Worm (Caenorhabditis elegans) whole organism, L1 larva: ENCODE data around the gene ctsa-3.1.
A peak's percentile ranks its signal among the peaks of the same experiment; 100 is the strongest.

Source experiments
- C16A3.4 ChIP-seq: fragments of 150-350 bp; optimal IDR thresholded peaks from 2 replicates; lab custom pipeline; 2014; ENCODE audit warnings: missing biosample characterization, missing genetic modification characterization
- F16B12.6 ChIP-seq: fragments of 150-350 bp; optimal IDR thresholded peaks from 2 replicates; lab custom pipeline; 2014; ENCODE audit warnings: missing biosample characterization, missing genetic modification characterization
- aha-1 ChIP-seq: fragments of 150-350 bp; optimal IDR thresholded peaks from 2 replicates; lab custom pipeline; 2014; ENCODE audit warnings: missing biosample characterization, missing genetic modification characterization
- alr-1 ChIP-seq: fragments of 200-800 bp; sonication (Bioruptor generic); optimal IDR thresholded peaks from 2 replicates; lab custom pipeline; 2018; ENCODE audit warnings: borderline replicate concordance, mild to moderate bottlenecking, missing genetic modification characterization, missing compliant biosample characterization
- aly-2 ChIP-seq: fragments of 150-350 bp; optimal IDR thresholded peaks from 2 replicates; lab custom pipeline; 2014; ENCODE audit warnings: missing biosample characterization, missing genetic modification characterization
- blmp-1 ChIP-seq: fragments of 150-350 bp; optimal IDR thresholded peaks from 2 replicates; lab custom pipeline; 2014; ENCODE audit warnings: missing biosample characterization, missing genetic modification characterization
- ceh-63 ChIP-seq: fragments of 200-800 bp; sonication (Bioruptor generic); optimal IDR thresholded peaks from 2 replicates; lab custom pipeline; 2018; ENCODE audit warnings: mild to moderate bottlenecking, missing genetic modification characterization, missing compliant biosample characterization
- ceh-8 ChIP-seq: fragments of 200-800 bp; sonication (Bioruptor generic); optimal IDR thresholded peaks from 2 replicates; lab custom pipeline; 2018; ENCODE audit warnings: mild to moderate bottlenecking, missing genetic modification characterization, moderate library complexity, missing compliant biosample characterization
- ceh-82 ChIP-seq, 3 experiments: fragments of 150-350 bp in 1 of 3; sonication (generic microtip) in 2 of 3; optimal IDR thresholded peaks; 2 replicates each; lab custom pipeline; 2014 to 2017; ENCODE audit warnings: missing biosample characterization in 3 of 3, missing genetic modification characterization in 3 of 3
- ceh-88 ChIP-seq: fragments of 200-800 bp; sonication (Bioruptor generic); IDR thresholded peaks from 2 replicates; pipeline ENCODE4 v1.3.6; 2022; ENCODE audit warnings: missing genetic modification characterization, missing compliant biosample characterization
- ceh-90 ChIP-seq: sonication (generic microtip); optimal IDR thresholded peaks from 2 replicates; lab custom pipeline; 2016; ENCODE audit warnings: missing genetic modification characterization, missing compliant biosample characterization
- ces-1 ChIP-seq: fragments of 150-350 bp; optimal IDR thresholded peaks from 2 replicates; lab custom pipeline; 2014; ENCODE audit warnings: missing biosample characterization, missing genetic modification reagents, missing genetic modification characterization
- efl-1 ChIP-seq, 4 experiments: fragments of 150-350 bp; optimal IDR thresholded peaks in 3 of 4; peaks in 1 of 4; 1 replicate in 1 of 4; 2 replicates in 3 of 4; lab custom pipeline; 2014; ENCODE audit warnings: missing biosample characterization in 2 of 4, missing genetic modification characterization in 2 of 4, missing genetic modification reagents in 2 of 4
- egl-27 ChIP-seq, 2 experiments: fragments of 150-350 bp in 1 of 2; sonication (generic microtip); optimal IDR thresholded peaks; 3 replicates each; lab custom pipeline; 2017 to 2018; ENCODE audit warnings: missing biosample characterization in 2 of 2, missing genetic modification characterization in 2 of 2, missing genetic modification reagents in 2 of 2
- elt-2 ChIP-seq: sonication (generic microtip); optimal IDR thresholded peaks from 2 replicates; lab custom pipeline; 2016; ENCODE audit warnings: missing genetic modification characterization, mild to moderate bottlenecking, inconsistent platforms, missing compliant biosample characterization, missing genetic modification reagents
- elt-3 ChIP-seq, 6 experiments: fragments of 150-350 bp in 1 of 6; sonication (generic microtip); optimal IDR thresholded peaks; 2 replicates each; lab custom pipeline; 2017 to 2018; ENCODE audit warnings: missing biosample characterization in 6 of 6, missing genetic modification characterization in 6 of 6, inconsistent platforms in 1 of 6
- ets-5 ChIP-seq: fragments of 200-800 bp; sonication (Bioruptor generic); IDR thresholded peaks from 2 replicates; pipeline ENCODE4 v1.3.6; 2022; ENCODE audit warnings: missing genetic modification characterization, missing compliant biosample characterization
- fkh-4 ChIP-seq: sonication (generic microtip); optimal IDR thresholded peaks from 2 replicates; lab custom pipeline; 2016; ENCODE audit warnings: missing compliant biosample characterization, missing genetic modification characterization, borderline replicate concordance
- fos-1 ChIP-seq: fragments of 150-350 bp; optimal IDR thresholded peaks from 2 replicates; lab custom pipeline; 2014; ENCODE audit warnings: missing biosample characterization, missing genetic modification characterization
- grh-1 ChIP-seq: fragments of 200-800 bp; sonication (Bioruptor generic); IDR thresholded peaks from 2 replicates; pipeline ENCODE4 v1.3.6; 2022; ENCODE audit warnings: missing genetic modification reagents, missing genetic modification characterization, missing compliant biosample characterization
- hlh-17 ChIP-seq: fragments of 200-800 bp; sonication (Bioruptor generic); optimal IDR thresholded peaks from 2 replicates; lab custom pipeline; 2018; ENCODE audit warnings: missing genetic modification characterization, mild to moderate bottlenecking, missing compliant biosample characterization, moderate library complexity, borderline replicate concordance
- hpl-2 ChIP-seq: fragments of 150-350 bp; optimal IDR thresholded peaks from 2 replicates; lab custom pipeline; 2014; ENCODE audit warnings: missing biosample characterization, missing genetic modification reagents, missing genetic modification characterization
- isw-1 ChIP-seq: fragments of 200-800 bp; sonication (Bioruptor generic); IDR thresholded peaks from 2 replicates; pipeline ENCODE4 v1.3.6; 2022; ENCODE audit warnings: missing genetic modification characterization, missing compliant biosample characterization
- lin-35 ChIP-seq, 2 experiments: fragments of 150-350 bp; optimal IDR thresholded peaks; 2 replicates each; lab custom pipeline; 2014; ENCODE audit warnings: missing biosample characterization in 2 of 2, missing genetic modification characterization in 2 of 2, missing genetic modification reagents in 2 of 2
- lir-3 ChIP-seq: sonication (generic microtip); optimal IDR thresholded peaks from 2 replicates; lab custom pipeline; 2016; ENCODE audit warnings: mild to moderate bottlenecking, missing genetic modification characterization, moderate library complexity, missing compliant biosample characterization; ENCODE audit not compliant: poor library complexity
- mab-9 ChIP-seq: fragments of 200-800 bp; sonication (Bioruptor generic); IDR thresholded peaks from 2 replicates; pipeline ENCODE4 v1.3.6; 2022; ENCODE audit warnings: missing genetic modification reagents, missing genetic modification characterization, missing compliant biosample characterization
- mdl-1 ChIP-seq, 2 experiments: fragments of 150-350 bp; optimal IDR thresholded peaks; 2 replicates each; lab custom pipeline; 2014 to 2017; ENCODE audit warnings: missing biosample characterization in 2 of 2, missing genetic modification characterization in 2 of 2, inconsistent platforms in 1 of 2
- mef-2 ChIP-seq: fragments of 150-350 bp; optimal IDR thresholded peaks from 2 replicates; lab custom pipeline; 2014; ENCODE audit warnings: missing biosample characterization, missing genetic modification characterization
- nhr-19 ChIP-seq: fragments of 200-800 bp; sonication (Bioruptor generic); conservative IDR thresholded peaks from 2 replicates; pipeline ENCODE4 v1.3.6; 2022; ENCODE audit warnings: missing genetic modification characterization, missing compliant biosample characterization
- nhr-20 ChIP-seq: sonication (generic microtip); optimal IDR thresholded peaks from 2 replicates; lab custom pipeline; 2016; ENCODE audit warnings: mild to moderate bottlenecking, missing genetic modification characterization, missing compliant biosample characterization
- nhr-28 ChIP-seq: fragments of 150-350 bp; optimal IDR thresholded peaks from 2 replicates; lab custom pipeline; 2014; ENCODE audit warnings: missing biosample characterization, missing genetic modification characterization
- nhr-47 ChIP-seq: sonication (generic microtip); optimal IDR thresholded peaks from 2 replicates; lab custom pipeline; 2016; ENCODE audit warnings: mild to moderate bottlenecking, missing genetic modification characterization, moderate library complexity, missing compliant biosample characterization
- nhr-71 ChIP-seq: sonication (generic microtip); optimal IDR thresholded peaks from 2 replicates; lab custom pipeline; 2016; ENCODE audit warnings: mild to moderate bottlenecking, missing genetic modification characterization, moderate library complexity, missing compliant biosample characterization
- nhr-77 ChIP-seq: fragments of 150-350 bp; optimal IDR thresholded peaks from 2 replicates; lab custom pipeline; 2014; ENCODE audit warnings: missing biosample characterization, missing genetic modification characterization
- nhr-84 ChIP-seq: sonication (generic microtip); optimal IDR thresholded peaks from 2 replicates; lab custom pipeline; 2017; ENCODE audit warnings: missing biosample characterization, missing genetic modification characterization
- pax-3 ChIP-seq: fragments of 200-800 bp; sonication (Bioruptor generic); optimal IDR thresholded peaks from 2 replicates; lab custom pipeline; 2018; ENCODE audit warnings: mild to moderate bottlenecking, missing genetic modification characterization, moderate library complexity, missing compliant biosample characterization
- rnt-1 ChIP-seq: sonication (generic microtip); optimal IDR thresholded peaks from 2 replicates; lab custom pipeline; 2016; ENCODE audit warnings: mild to moderate bottlenecking, missing genetic modification characterization, moderate library complexity, missing compliant biosample characterization
- sptf-1 ChIP-seq: fragments of 150-350 bp; optimal IDR thresholded peaks from 2 replicates; lab custom pipeline; 2014; ENCODE audit warnings: missing biosample characterization, missing genetic modification characterization
- sup-37 ChIP-seq: fragments of 200-800 bp; sonication (Bioruptor generic); optimal IDR thresholded peaks from 2 replicates; lab custom pipeline; 2018; ENCODE audit warnings: mild to moderate bottlenecking, missing genetic modification characterization, missing compliant biosample characterization
- swsn-7 ChIP-seq: sonication (generic microtip); optimal IDR thresholded peaks from 2 replicates; lab custom pipeline; 2016; ENCODE audit warnings: missing genetic modification characterization, missing compliant biosample characterization
- unc-62 ChIP-seq: fragments of 150-350 bp; optimal IDR thresholded peaks from 2 replicates; lab custom pipeline; 2014; ENCODE audit warnings: missing biosample characterization, missing genetic modification reagents, missing genetic modification characterization
- unc-98 ChIP-seq: fragments of 200-800 bp; sonication (Bioruptor generic); IDR thresholded peaks from 2 replicates; pipeline ENCODE4 v1.3.6; 2022; ENCODE audit warnings: missing genetic modification characterization, missing compliant biosample characterization
- vab-15 ChIP-seq: sonication (generic microtip); optimal IDR thresholded peaks from 2 replicates; lab custom pipeline; 2017; ENCODE audit warnings: missing genotype, mild to moderate bottlenecking, missing genetic modification characterization, missing compliant biosample characterization
- zag-1 ChIP-seq: fragments of 150-350 bp; optimal IDR thresholded peaks from 2 replicates; lab custom pipeline; 2014; ENCODE audit warnings: missing biosample characterization, missing genetic modification characterization
- zip-4 ChIP-seq: fragments of 200-800 bp; sonication (Bioruptor generic); optimal IDR thresholded peaks from 2 replicates; lab custom pipeline; 2018; ENCODE audit warnings: mild to moderate bottlenecking, missing genetic modification characterization, moderate library complexity, missing compliant biosample characterization
- ztf-11 ChIP-seq, 2 experiments: sonication (generic microtip); optimal IDR thresholded peaks; 2 replicates each; lab custom pipeline; 2016 to 2017; ENCODE audit warnings: missing genetic modification characterization in 2 of 2, missing biosample characterization in 1 of 2, missing compliant biosample characterization in 1 of 2
- ztf-4 ChIP-seq: fragments of 150-350 bp; optimal IDR thresholded peaks from 2 replicates; lab custom pipeline; 2014; ENCODE audit warnings: missing biosample characterization, missing genetic modification characterization

The ctsa-3.1 gene

DNA sequence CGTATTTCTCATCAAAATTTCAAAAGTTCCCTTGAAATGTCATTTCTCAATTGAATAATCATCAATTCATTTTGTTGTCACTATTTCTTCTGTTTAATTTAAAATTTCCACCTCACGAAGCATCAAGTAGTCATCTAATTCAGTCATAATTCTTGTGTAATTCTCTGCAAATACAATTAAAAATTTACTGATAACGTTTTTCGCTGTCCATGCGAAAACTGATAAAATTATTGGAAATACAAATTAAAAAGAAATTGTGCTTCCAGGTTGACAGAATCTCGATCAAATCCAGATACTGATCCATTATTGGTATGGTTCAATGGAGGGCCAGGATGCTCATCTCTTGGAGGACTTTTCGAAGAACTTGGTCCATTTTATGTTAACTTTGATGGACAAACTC, 621 bp downstream of the ctsa-3.1 start:
- TF ChIP-seq blmp-1 (tag; lab: Kevin White, UChicago): no peak
- TF ChIP-seq mdl-1 (tag; optimal IDR thresholded peaks at IDR 0.05; lab: Kevin White, UChicago): no peak
- no peak for TF ChIP-seq fos-1
- TF ChIP-seq ceh-63 (GFP tag; lab: Kevin White, UChicago): no peak
- no peak for TF ChIP-seq mef-2 (tag; lab: Kevin White, UChicago)
- no peak for TF ChIP-seq aly-2 (tag; lab: Kevin White, UChicago)
- TF ChIP-seq elt-3 (tag; optimal IDR thresholded peaks at IDR 0.05; lab: Kevin White, UChicago): no peak
- TF ChIP-seq egl-27 (tag; optimal IDR thresholded peaks at IDR 0.05; lab: Kevin White, UChicago): no peak
- peak; percentile 32 for TF ChIP-seq elt-2 (tag; lab: Kevin White, UChicago)
- no peak for TF ChIP-seq ztf-4 (tag; lab: Kevin White, UChicago)
- no peak for TF ChIP-seq zip-4 (GFP tag; lab: Kevin White, UChicago)
- TF ChIP-seq nhr-84: no peak
- TF ChIP-seq grh-1: no peak
- TF ChIP-seq ces-1: no peak
- no peak for TF ChIP-seq sup-37 (GFP tag; lab: Kevin White, UChicago)
- TF ChIP-seq efl-1 (optimal IDR thresholded peaks at IDR 0.05; lab: Kevin White, UChicago): no peak
- peak in 1 of 2 experiments; percentile 65 for TF ChIP-seq efl-1 (GFP tag; optimal IDR thresholded peaks at IDR 0.05 in 1 of 2; lab: Kevin White, UChicago)
- no peak for TF ChIP-seq C16A3.4 (tag; lab: Kevin White, UChicago)
- TF ChIP-seq hpl-2: no peak
- no peak for TF ChIP-seq vab-15
- no peak for TF ChIP-seq ets-5 (GFP tag; lab: Robert Waterston, UW)
- TF ChIP-seq zag-1: no peak
- no peak for TF ChIP-seq lir-3
- no peak for TF ChIP-seq ceh-88
- TF ChIP-seq lin-35 (GFP tag; optimal IDR thresholded peaks at IDR 0.05; lab: Kevin White, UChicago): peak in 1 of 2 experiments; percentile 4

DNA sequence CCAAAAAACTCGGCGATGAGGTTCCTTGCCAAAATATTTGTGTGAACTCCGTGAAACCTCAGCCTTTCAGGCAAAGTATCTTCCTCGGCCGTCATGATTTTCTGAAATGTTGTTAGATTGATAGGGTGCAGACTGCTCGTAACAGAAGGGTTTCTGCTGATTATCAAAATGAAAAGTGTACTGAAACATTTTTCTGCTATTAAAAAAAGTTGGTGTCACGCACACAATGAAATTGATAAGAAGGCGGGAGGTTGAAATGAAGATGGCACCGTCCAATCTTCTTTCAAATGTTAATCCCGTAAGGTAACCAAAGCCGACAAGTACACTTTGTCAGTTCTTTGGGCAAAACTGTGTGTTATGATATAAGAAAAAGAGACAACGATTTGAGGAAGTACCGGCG, 4.3 kb downstream of the ctsa-3.1 start:
- TF ChIP-seq nhr-71 (tag; lab: Kevin White, UChicago): peak; percentile 2
- no peak for TF ChIP-seq efl-1 (optimal IDR thresholded peaks at IDR 0.05; lab: Kevin White, UChicago)
- TF ChIP-seq efl-1 (GFP tag; optimal IDR thresholded peaks at IDR 0.05 in 1 of 2; lab: Kevin White, UChicago): peak in 1 of 2 experiments; percentile 33
- TF ChIP-seq elt-2 (tag; lab: Kevin White, UChicago): peak; percentile 8
- TF ChIP-seq rnt-1 (tag; lab: Kevin White, UChicago): no peak
- TF ChIP-seq blmp-1 (tag; lab: Kevin White, UChicago): no peak
- peak in 1 of 2 experiments; percentile 17 for TF ChIP-seq lin-35 (GFP tag; optimal IDR thresholded peaks at IDR 0.05; lab: Kevin White, UChicago)
- TF ChIP-seq ces-1: no peak
- TF ChIP-seq, all 84 proteins: peak for 4

DNA sequence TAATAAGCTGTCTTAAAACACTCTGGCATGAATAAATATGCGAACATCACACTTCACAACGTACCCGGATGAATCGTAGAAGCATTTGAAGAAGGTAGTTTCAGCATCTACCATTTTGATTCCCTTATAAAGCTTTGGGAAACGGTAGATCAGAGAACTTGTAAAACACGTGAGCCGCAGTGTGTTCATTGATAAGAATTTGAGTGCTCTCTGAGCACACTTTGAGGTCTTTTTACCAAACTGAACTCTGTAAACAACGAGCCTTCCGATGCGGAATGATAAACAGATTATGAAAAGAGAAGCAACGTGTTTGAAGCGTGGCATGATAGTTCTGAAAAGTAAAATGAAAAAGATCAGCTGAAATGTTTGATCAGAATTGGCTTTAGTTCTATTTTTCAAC, 5.6 kb downstream of the ctsa-3.1 start, which contains the start of gene aqp-1:
Gene aqp-1 (minus strand): TSS at position 102 of the 400 bp plus-strand sequence.
- TF ChIP-seq ces-1: no peak
- peak; percentile 16 for TF ChIP-seq nhr-71 (tag; lab: Kevin White, UChicago)
- TF ChIP-seq alr-1 (tag; lab: Kevin White, UChicago): no peak
- no peak for TF ChIP-seq fos-1
- TF ChIP-seq nhr-20 (tag; lab: Kevin White, UChicago): peak; percentile 23
- TF ChIP-seq fkh-4 (tag; lab: Kevin White, UChicago): no peak
- TF ChIP-seq unc-62: no peak
- no peak for TF ChIP-seq C16A3.4 (tag; lab: Kevin White, UChicago)
- TF ChIP-seq mab-9 (GFP tag; lab: Robert Waterston, UW): no peak
- no peak for TF ChIP-seq lir-3
- no peak for TF ChIP-seq ceh-8
- TF ChIP-seq nhr-19 (GFP tag; lab: Robert Waterston, UW): peak; percentile 68
- TF ChIP-seq swsn-7 (tag; lab: Kevin White, UChicago): no peak
- no peak for TF ChIP-seq ceh-82 (tag; optimal IDR thresholded peaks at IDR 0.05; lab: Kevin White, UChicago)
- no peak for TF ChIP-seq pax-3 (tag; lab: Kevin White, UChicago)
- no peak for TF ChIP-seq F16B12.6 (tag; lab: Kevin White, UChicago)
- no peak for TF ChIP-seq hlh-17 (GFP tag; lab: Kevin White, UChicago)
- TF ChIP-seq nhr-28 (tag; lab: Kevin White, UChicago): no peak
- peak; percentile 95 for TF ChIP-seq elt-2 (tag; lab: Kevin White, UChicago)
- TF ChIP-seq unc-98: no peak
- no peak for TF ChIP-seq sptf-1
- TF ChIP-seq zip-4 (GFP tag; lab: Kevin White, UChicago): no peak
- no peak for TF ChIP-seq ztf-11 (tag; optimal IDR thresholded peaks at IDR 0.05; lab: Kevin White, UChicago)
- TF ChIP-seq isw-1: no peak
- TF ChIP-seq ztf-4 (tag; lab: Kevin White, UChicago): no peak
- no peak for TF ChIP-seq nhr-77 (tag; lab: Kevin White, UChicago)
- TF ChIP-seq ceh-90 (tag; lab: Kevin White, UChicago): no peak
- TF ChIP-seq nhr-47: no peak
- TF ChIP-seq efl-1 (optimal IDR thresholded peaks at IDR 0.05; lab: Kevin White, UChicago): no peak
- peak in 1 of 2 experiments; percentile 87 for TF ChIP-seq efl-1 (GFP tag; optimal IDR thresholded peaks at IDR 0.05 in 1 of 2; lab: Kevin White, UChicago)
- no peak for TF ChIP-seq aha-1
